Fruit fly (Drosophila melanogaster) whole organism, embryonic: Measurements from ENCODE around the gene CG32102.

Source experiments
- ATbp ChIP-seq: fragments of 200-800 bp; sonication (Bioruptor generic); optimal IDR thresholded peaks from 2 replicates; lab custom pipeline; 2017; ENCODE audit warnings: missing biosample characterization, mild to moderate bottlenecking, missing genetic modification characterization, missing genetic modification reagents
- BtbVII ChIP-seq: fragments of 200-800 bp; sonication (Bioruptor generic); optimal IDR thresholded peaks from 3 replicates; lab custom pipeline; 2017; ENCODE audit warnings: missing biosample characterization, mild to moderate bottlenecking, missing genetic modification characterization
- C15 ChIP-seq: fragments of 200-800 bp; sonication (Bioruptor generic); IDR thresholded peaks from 3 replicates; pipeline ENCODE4 v1.3.6; 2022; ENCODE audit warnings: missing biosample characterization, missing genetic modification characterization
- CG10321 ChIP-seq: fragments of 200-800 bp; sonication (Bioruptor generic); IDR thresholded peaks from 2 replicates; pipeline ENCODE4 v1.3.6; 2022; ENCODE audit warnings: missing biosample characterization, missing genetic modification characterization
- CG10654 ChIP-seq: fragments of 200-800 bp; sonication (Bioruptor generic); optimal IDR thresholded peaks from 2 replicates; lab custom pipeline; 2016; ENCODE audit warnings: missing biosample characterization, missing genetic modification characterization
- CG11456 ChIP-seq: fragments of 200-800 bp; sonication (Bioruptor generic); IDR thresholded peaks from 3 replicates; pipeline ENCODE4 v1.3.6; 2022; ENCODE audit warnings: missing biosample characterization, missing genetic modification characterization
- CG12219 ChIP-seq: fragments of 200-800 bp; sonication (Bioruptor generic); optimal IDR thresholded peaks from 3 replicates; lab custom pipeline; 2018; ENCODE audit warnings: missing biosample characterization, mild to moderate bottlenecking, missing genetic modification characterization
- CG13296 ChIP-seq: fragments of 200-800 bp; sonication (Bioruptor generic); optimal IDR thresholded peaks from 3 replicates; lab custom pipeline; 2018; ENCODE audit warnings: missing biosample characterization, mild to moderate bottlenecking, missing genetic modification characterization
- CG15269 ChIP-seq: fragments of 200-800 bp; sonication (Bioruptor generic); optimal IDR thresholded peaks from 2 replicates; lab custom pipeline; 2018; ENCODE audit warnings: missing biosample characterization, mild to moderate bottlenecking, missing genetic modification characterization, moderate library complexity
- CG1647 ChIP-seq: fragments of 200-800 bp; sonication (Bioruptor generic); optimal IDR thresholded peaks from 3 replicates; lab custom pipeline; 2016; ENCODE audit warnings: missing biosample characterization, missing genetic modification characterization
- CG17568 ChIP-seq: fragments of 200-800 bp; sonication (Bioruptor generic); optimal IDR thresholded peaks from 2 replicates; lab custom pipeline; 2018; ENCODE audit warnings: missing biosample characterization, mild to moderate bottlenecking, missing genetic modification characterization, moderate library complexity
- CG17829 ChIP-seq: fragments of 200-800 bp; optimal IDR thresholded peaks from 2 replicates; lab custom pipeline; 2019; ENCODE audit warnings: missing biosample characterization, mild to moderate bottlenecking, missing genetic modification characterization, moderate library complexity
- CG2120 ChIP-seq: fragments of 200-800 bp; sonication (Bioruptor generic); optimal IDR thresholded peaks from 3 replicates; lab custom pipeline; 2016; ENCODE audit warnings: missing biosample characterization, missing genetic modification characterization
- CG30403 ChIP-seq: fragments of 200-800 bp; sonication (Bioruptor generic); optimal IDR thresholded peaks from 3 replicates; lab custom pipeline; 2016; ENCODE audit warnings: missing biosample characterization, missing genetic modification characterization
- CG3281 ChIP-seq: fragments of 200-800 bp; sonication (Bioruptor generic); optimal IDR thresholded peaks from 3 replicates; lab custom pipeline; 2017; ENCODE audit warnings: missing biosample characterization, mild to moderate bottlenecking, missing genetic modification characterization
- CG34376 ChIP-seq: fragments of 200-800 bp; sonication (Bioruptor generic); optimal IDR thresholded peaks from 2 replicates; lab custom pipeline; 2018; ENCODE audit warnings: missing biosample characterization, mild to moderate bottlenecking, missing genetic modification characterization
- CG4730 ChIP-seq: fragments of 200-800 bp; sonication (Bioruptor generic); IDR thresholded peaks from 2 replicates; pipeline ENCODE4 v1.3.6; 2022; ENCODE audit warnings: missing biosample characterization, missing genetic modification characterization
- CG6254 ChIP-seq: fragments of 200-800 bp; sonication (Bioruptor generic); optimal IDR thresholded peaks from 3 replicates; lab custom pipeline; 2017; ENCODE audit warnings: mild to moderate bottlenecking, missing biosample characterization, missing genetic modification reagents, missing genetic modification characterization
- CG7271 ChIP-seq: fragments of 200-800 bp; sonication (Bioruptor generic); optimal IDR thresholded peaks from 2 replicates; lab custom pipeline; 2018; ENCODE audit warnings: missing biosample characterization, mild to moderate bottlenecking, missing genetic modification characterization, moderate library complexity
- CG7556 ChIP-seq: fragments of 200-800 bp; sonication (Bioruptor generic); optimal IDR thresholded peaks from 2 replicates; lab custom pipeline; 2017; ENCODE audit warnings: missing biosample characterization, mild to moderate bottlenecking, missing genetic modification characterization
- CG9876 ChIP-seq: fragments of 200-800 bp; sonication (Bioruptor generic); optimal IDR thresholded peaks from 2 replicates; lab custom pipeline; 2016; ENCODE audit warnings: missing biosample characterization, missing genetic modification characterization
- CoRest ChIP-seq: fragments of 200-800 bp; sonication (Bioruptor generic); optimal IDR thresholded peaks from 3 replicates; lab custom pipeline; 2018; ENCODE audit warnings: missing biosample characterization, mild to moderate bottlenecking, missing genetic modification characterization, moderate library complexity
- E2f2 ChIP-seq: fragments of 200-800 bp; sonication (Bioruptor generic); IDR thresholded peaks from 2 replicates; pipeline ENCODE4 v1.3.6; 2022; ENCODE audit warnings: missing biosample characterization, missing genetic modification characterization
- Ets65A ChIP-seq: fragments of 200-800 bp; sonication (Bioruptor generic); peaks from one replicate; lab custom pipeline; 2016; ENCODE audit warnings: missing biosample characterization, missing genetic modification characterization
- Gsc ChIP-seq: fragments of 200-800 bp; sonication (Bioruptor generic); IDR thresholded peaks from 2 replicates; pipeline ENCODE4 v1.3.6; 2022; ENCODE audit warnings: missing biosample characterization, missing genetic modification characterization
- Max ChIP-seq: fragments of 200-800 bp; sonication (Bioruptor generic); optimal IDR thresholded peaks from 2 replicates; lab custom pipeline; 2016; ENCODE audit warnings: missing biosample characterization, mild to moderate bottlenecking, missing genetic modification characterization
- Med ChIP-seq: fragments of 200-800 bp; sonication (Bioruptor generic); peaks from one replicate; lab custom pipeline; 2016; ENCODE audit warnings: missing biosample characterization, missing genetic modification characterization, mild to moderate bottlenecking, inconsistent platforms, moderate library complexity
- Myb ChIP-seq: fragments of 200-800 bp; sonication (Bioruptor generic); optimal IDR thresholded peaks from 2 replicates; lab custom pipeline; 2016; ENCODE audit warnings: missing biosample characterization, missing genetic modification characterization
- Neu2 ChIP-seq: fragments of 200-800 bp; sonication (Bioruptor generic); optimal IDR thresholded peaks from 3 replicates; lab custom pipeline; 2016; ENCODE audit warnings: missing biosample characterization, missing genetic modification characterization, borderline replicate concordance
- Nf-YB ChIP-seq: fragments of 200-800 bp; sonication (Bioruptor generic); optimal IDR thresholded peaks from 3 replicates; lab custom pipeline; 2019; ENCODE audit warnings: missing biosample characterization, mild to moderate bottlenecking, missing genetic modification characterization, moderate library complexity
- Opbp ChIP-seq: fragments of 200-800 bp; sonication (Bioruptor generic); IDR thresholded peaks from 3 replicates; pipeline ENCODE4 v1.3.6; 2022; ENCODE audit warnings: missing biosample characterization, missing genetic modification characterization; ENCODE audit not compliant: partially characterized antibody
- Side ChIP-seq: fragments of 200-800 bp; sonication (Bioruptor generic); optimal IDR thresholded peaks from 2 replicates; lab custom pipeline; 2016; ENCODE audit warnings: missing biosample characterization, missing genetic modification characterization
- Sin3A ChIP-seq: fragments of >200 bp; optimal IDR thresholded peaks from 2 replicates; lab custom pipeline; 2018
- Xrp1 ChIP-seq: fragments of 200-800 bp; sonication (Bioruptor generic); IDR thresholded peaks from 2 replicates; pipeline ENCODE4 v1.3.6; 2022; ENCODE audit warnings: missing biosample characterization, missing genetic modification characterization
- aop ChIP-seq: fragments of 200-800 bp; sonication (Bioruptor generic); IDR thresholded peaks from 2 replicates; pipeline ENCODE4 v1.3.6; 2022; ENCODE audit warnings: missing biosample characterization, missing genetic modification characterization
- bowl ChIP-seq: fragments of 200-800 bp; sonication (Bioruptor generic); IDR thresholded peaks from 2 replicates; pipeline ENCODE4 v1.3.6; 2022; ENCODE audit warnings: missing biosample characterization, missing genetic modification characterization
- da ChIP-seq: fragments of 200-800 bp; sonication (Bioruptor generic); optimal IDR thresholded peaks from 2 replicates; lab custom pipeline; 2016; ENCODE audit warnings: missing biosample characterization, missing genetic modification characterization
- gcm2 ChIP-seq: fragments of 200-800 bp; sonication (Bioruptor generic); optimal IDR thresholded peaks from 2 replicates; lab custom pipeline; 2016; ENCODE audit warnings: missing biosample characterization, missing genetic modification characterization
- gfzf ChIP-seq: fragments of 200-800 bp; sonication (Bioruptor generic); optimal IDR thresholded peaks from 2 replicates; lab custom pipeline; 2016; ENCODE audit warnings: missing biosample characterization, mild to moderate bottlenecking, missing genetic modification characterization, moderate library complexity
- jigr1 ChIP-seq: fragments of 200-800 bp; sonication (Bioruptor generic); IDR thresholded peaks from 3 replicates; pipeline ENCODE4 v1.3.6; 2022; ENCODE audit warnings: missing biosample characterization, missing genetic modification characterization
- phol ChIP-seq: fragments of 200-800 bp; sonication (Bioruptor generic); optimal IDR thresholded peaks from 3 replicates; lab custom pipeline; 2018; ENCODE audit warnings: missing biosample characterization, mild to moderate bottlenecking, missing genetic modification characterization, moderate library complexity
- pita ChIP-seq: fragments of 200-800 bp; sonication (Bioruptor generic); optimal IDR thresholded peaks from 2 replicates; lab custom pipeline; 2017; ENCODE audit warnings: missing biosample characterization, mild to moderate bottlenecking, missing genetic modification characterization
- pnt ChIP-seq: fragments of 200-800 bp; sonication (Bioruptor generic); optimal IDR thresholded peaks from 3 replicates; lab custom pipeline; 2016; ENCODE audit warnings: missing biosample characterization, missing genetic modification characterization
- sens ChIP-seq: fragments of 200-800 bp; sonication (Bioruptor generic); peaks from one replicate; lab custom pipeline; 2016; ENCODE audit warnings: missing biosample characterization, missing genetic modification characterization
- tll ChIP-seq, 2 experiments: fragments of 200-800 bp in 1 of 2; fragments of >200 bp in 1 of 2; sonication (Bioruptor generic) in 1 of 2; optimal IDR thresholded peaks; 2 replicates each; lab custom pipeline; 2017 to 2019; ENCODE audit warnings: missing biosample characterization in 2 of 2, missing genetic modification characterization in 2 of 2, mild to moderate bottlenecking in 1 of 2, moderate library complexity in 1 of 2
- usp ChIP-seq: fragments of >200 bp; optimal IDR thresholded peaks from 2 replicates; lab custom pipeline; 2017; ENCODE audit warnings: missing biosample characterization, missing genetic modification characterization
- wdn ChIP-seq: fragments of 200-800 bp; sonication (Bioruptor generic); IDR thresholded peaks from 2 replicates; pipeline ENCODE4 v1.3.6; 2022; ENCODE audit warnings: missing biosample characterization, missing genetic modification characterization
- z ChIP-seq: fragments of 200-800 bp; sonication (Bioruptor generic); IDR thresholded peaks from 3 replicates; pipeline ENCODE4 v1.3.6; 2022; ENCODE audit warnings: missing biosample characterization, missing genetic modification characterization
- zen2 ChIP-seq: fragments of 200-800 bp; sonication (Bioruptor generic); IDR thresholded peaks from 3 replicates; pipeline ENCODE4 v1.3.6; 2022; ENCODE audit warnings: missing biosample characterization, missing genetic modification characterization; ENCODE audit not compliant: partially characterized antibody
- zfh2 ChIP-seq: fragments of 200-800 bp; sonication (Bioruptor generic); optimal IDR thresholded peaks from 2 replicates; lab custom pipeline; 2016; ENCODE audit warnings: missing biosample characterization, missing genetic modification characterization

Gene CG32102

DNA sequence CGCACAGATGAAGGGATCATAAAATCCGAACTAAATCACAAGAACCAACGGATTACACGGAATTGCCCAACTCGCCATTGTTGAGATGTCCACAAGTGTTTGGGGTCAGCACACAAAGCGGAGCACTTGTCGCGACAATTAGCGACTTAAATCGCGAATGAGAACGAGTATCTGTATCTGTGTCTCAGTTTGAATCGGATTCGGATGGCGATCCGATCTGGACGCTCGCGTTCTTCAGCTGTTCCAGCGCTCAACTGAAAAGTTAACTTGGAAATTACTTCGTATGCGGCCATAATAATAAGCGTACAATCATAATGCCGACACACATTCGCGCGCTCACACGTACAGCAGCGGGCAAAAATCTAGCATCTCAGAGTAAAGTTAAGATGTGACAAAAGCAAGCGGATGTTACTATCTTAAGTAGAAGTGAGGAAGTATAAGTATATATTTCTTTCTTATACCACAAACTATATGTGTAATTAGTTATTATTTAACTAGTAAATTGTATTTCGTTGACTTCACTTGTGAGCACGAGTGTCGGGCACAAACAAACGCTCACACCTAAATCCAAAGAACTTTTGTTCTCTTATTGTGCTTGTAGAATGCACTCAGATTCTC, 20.9 kb upstream of the CG32102 start, which contains the start of gene CG10660 (continued):
- no peak for TF ChIP-seq usp (GFP tag; lab: Kevin White, UChicago)
- peak; percentile 71 for TF ChIP-seq E2f2
- peak; percentile 86 for TF ChIP-seq phol (tag; lab: Kevin White, UChicago)
- peak; percentile 60 for TF ChIP-seq pnt (GFP tag; lab: Kevin White, UChicago)
- peak; percentile 91 for TF ChIP-seq Xrp1
- TF ChIP-seq bowl (GFP tag; lab: Robert Waterston, UW): peak; percentile 66; the same call in 1 of the 2 replicates
- peak; percentile 69; the same call in 1 of the 2 replicates for TF ChIP-seq CG10321
- peak; percentile 89 for TF ChIP-seq CG6254
- TF ChIP-seq zfh2 (GFP tag; lab: Kevin White, UChicago): peak; percentile 55
- peak; percentile 67; the same call in 1 of the 2 replicates for TF ChIP-seq CG4730
- TF ChIP-seq ATbp (GFP tag; lab: Kevin White, UChicago): peak; percentile 95
- peak; percentile 73 for TF ChIP-seq z (GFP tag; lab: Robert Waterston, UW)
- 0 out of 2 replicates have a peak, but pooled peaks have one; percentile 39 for TF ChIP-seq aop (GFP tag; lab: Robert Waterston, UW)
- peak; percentile 64 for TF ChIP-seq BtbVII (GFP tag; lab: Kevin White, UChicago)
- TF ChIP-seq CG13296 (GFP tag; lab: Kevin White, UChicago): peak; percentile 52
- peak; percentile 50; the same call in 1 of the 3 replicates for TF ChIP-seq jigr1 (GFP tag; lab: Robert Waterston, UW)
- peak; percentile 95 for TF ChIP-seq CG10654
- TF ChIP-seq CG17568 (GFP tag; lab: Kevin White, UChicago): peak; percentile 82
- no peak for TF ChIP-seq Opbp (GFP tag; lab: Robert Waterston, UW)
- peak; percentile 80 for TF ChIP-seq CG3281 (GFP tag; lab: Kevin White, UChicago)
- TF ChIP-seq zen2 (GFP tag; lab: Robert Waterston, UW): no peak
- TF ChIP-seq CG17829 (tag; lab: Kevin White, UChicago): peak; percentile 76
- peak; percentile 75 for TF ChIP-seq CG11456 (GFP tag; lab: Robert Waterston, UW)
- no peak for TF ChIP-seq pita
- TF ChIP-seq CoRest (tag; lab: Kevin White, UChicago): peak; percentile 87
- TF ChIP-seq gcm2: peak; percentile 69
- TF ChIP-seq Gsc (GFP tag; lab: Robert Waterston, UW): no peak; the same call in 1 of the 2 replicates
- peak; percentile 22 for TF ChIP-seq CG34376 (GFP tag; lab: Kevin White, UChicago)
- peak; percentile 76 for TF ChIP-seq CG1647 (GFP tag; lab: Kevin White, UChicago)
- TF ChIP-seq Nf-YB (GFP tag; lab: Kevin White, UChicago): peak; percentile 73
- TF ChIP-seq CG12219: peak; percentile 90
- TF ChIP-seq gfzf (GFP tag; lab: Kevin White, UChicago): no peak
- no peak for TF ChIP-seq CG9876 (GFP tag; lab: Kevin White, UChicago)
- no peak for TF ChIP-seq Sin3A (lab: Kevin White, UChicago)
- TF ChIP-seq tll (GFP tag; optimal IDR thresholded peaks at IDR 0.05; lab: Kevin White, UChicago): no peak
- TF ChIP-seq CG30403 (GFP tag; lab: Kevin White, UChicago): peak; percentile 88
- TF ChIP-seq Myb (GFP tag; lab: Kevin White, UChicago): peak; percentile 36
- TF ChIP-seq Side (GFP tag; lab: Kevin White, UChicago): peak; percentile 67
- no peak for TF ChIP-seq Neu2
- TF ChIP-seq wdn (GFP tag; lab: Robert Waterston, UW): peak; percentile 75
- peak; percentile 65 for TF ChIP-seq Max
- peak; percentile 91 for TF ChIP-seq CG15269 (tag; lab: Kevin White, UChicago)
- TF ChIP-seq C15 (GFP tag; lab: Robert Waterston, UW): no peak
- peak; percentile 95 for TF ChIP-seq Ets65A
- peak; percentile 25 for TF ChIP-seq da
- TF ChIP-seq Med (GFP tag; lab: Kevin White, UChicago): peak; percentile 95
- TF ChIP-seq sens (GFP tag; lab: Kevin White, UChicago): peak; percentile 94
- peak; percentile 91 for TF ChIP-seq CG7556 (GFP tag; lab: Kevin White, UChicago)
- peak; percentile 26 for TF ChIP-seq CG7271
- TF ChIP-seq CG2120 (GFP tag; lab: Kevin White, UChicago): peak; percentile 85
